Fruit fly (Drosophila melanogaster) whole organism, wandering third instar larva: ENCODE measurements around the gene Obp83a.

Experiments used
- Abd-B ChIP-seq: fragments of >200 bp; optimal IDR thresholded peaks from 2 replicates; lab custom pipeline; 2017; ENCODE audit warnings: missing biosample characterization, missing genetic modification characterization
- CG32264 ChIP-seq: fragments of 200-800 bp; sonication (Bioruptor generic); optimal IDR thresholded peaks from 2 replicates; lab custom pipeline; 2016; ENCODE audit warnings: missing biosample characterization, missing genetic modification characterization
- CG9705 ChIP-seq: fragments of 200-800 bp; sonication (Bioruptor generic); optimal IDR thresholded peaks from 2 replicates; lab custom pipeline; 2018; ENCODE audit warnings: missing biosample characterization, mild to moderate bottlenecking, missing genetic modification characterization
- CrebA ChIP-seq: fragments of 200-800 bp; sonication (Bioruptor generic); optimal IDR thresholded peaks from 2 replicates; lab custom pipeline; 2016; ENCODE audit warnings: missing biosample characterization, mild to moderate bottlenecking, missing genetic modification characterization, borderline replicate concordance
- Dfd ChIP-seq: fragments of >200 bp; optimal IDR thresholded peaks from 2 replicates; lab custom pipeline; 2017; ENCODE audit warnings: missing biosample characterization, missing genetic modification characterization
- Dif ChIP-seq: fragments of 200-275, 200-300 bp; sonication (Bioruptor generic); optimal IDR thresholded peaks from 2 replicates; lab custom pipeline; 2018; ENCODE audit warnings: missing biosample characterization, missing genetic modification characterization; ENCODE audit not compliant: partially characterized antibody
- HLH106 ChIP-seq: fragments of 200-800 bp; optimal IDR thresholded peaks from 3 replicates; lab custom pipeline; 2019; ENCODE audit warnings: missing biosample characterization, mild to moderate bottlenecking, missing genetic modification characterization, moderate library complexity
- Hnf4 ChIP-seq: fragments of 200-800 bp; sonication (Bioruptor generic); optimal IDR thresholded peaks from 2 replicates; lab custom pipeline; 2016; ENCODE audit warnings: missing biosample characterization, mild to moderate bottlenecking, missing genetic modification characterization
- Hr83 ChIP-seq: fragments of 200-300 bp; sonication (Bioruptor generic); optimal IDR thresholded peaks from 2 replicates; lab custom pipeline; 2016; ENCODE audit warnings: missing biosample characterization, mild to moderate bottlenecking, missing genetic modification characterization, moderate library complexity; ENCODE audit not compliant: poor library complexity, severe bottlenecking
- Jra ChIP-seq: sonication (Bioruptor generic); optimal IDR thresholded peaks from 2 replicates; lab custom pipeline; 2016; ENCODE audit warnings: missing biosample characterization, missing genetic modification characterization
- Mio ChIP-seq: sonication (Bioruptor generic); optimal IDR thresholded peaks from 2 replicates; lab custom pipeline; 2016; ENCODE audit warnings: missing biosample characterization, missing genetic modification characterization
- Myc ChIP-seq: fragments of >200 bp; optimal IDR thresholded peaks from 2 replicates; lab custom pipeline; 2017
- N ChIP-seq: fragments of >200 bp; optimal IDR thresholded peaks from 2 replicates; lab custom pipeline; 2018; ENCODE audit warnings: missing biosample characterization, missing external identifiers, missing genetic modification characterization
- Rel ChIP-seq, 2 experiments: fragments of 200-800 bp; sonication (Bioruptor generic) in 1 of 2; optimal IDR thresholded peaks; 2 replicates in 1 of 2; 3 replicates in 1 of 2; lab custom pipeline; 2016 to 2019; ENCODE audit warnings: mild to moderate bottlenecking in 2 of 2, missing biosample characterization in 2 of 2, missing genetic modification characterization in 2 of 2, moderate library complexity in 1 of 2
- Sp1 ChIP-seq: fragments of 200-800 bp; sonication (Bioruptor generic); optimal IDR thresholded peaks from 3 replicates; lab custom pipeline; 2019; ENCODE audit warnings: missing biosample characterization, mild to moderate bottlenecking, missing genetic modification characterization, moderate library complexity
- Vsx2 ChIP-seq: fragments of 200-300, 225-300 bp; sonication (Bioruptor generic); optimal IDR thresholded peaks from 2 replicates; lab custom pipeline; 2018; ENCODE audit warnings: missing biosample characterization, missing genetic modification characterization; ENCODE audit not compliant: partially characterized antibody
- br ChIP-seq: fragments of 200-800 bp; sonication (Bioruptor generic); optimal IDR thresholded peaks from 2 replicates; lab custom pipeline; 2016; ENCODE audit warnings: missing biosample characterization, missing genetic modification characterization
- brk ChIP-seq: fragments of 200-800 bp; sonication (Bioruptor generic); optimal IDR thresholded peaks from 2 replicates; lab custom pipeline; 2016; ENCODE audit warnings: missing biosample characterization, mild to moderate bottlenecking, missing genetic modification characterization
- dl ChIP-seq, 2 experiments: fragments of 175-275, 200-275 bp in 1 of 2; fragments of 200-275 bp in 1 of 2; sonication (Bioruptor generic); optimal IDR thresholded peaks; lab custom pipeline; 2018; ENCODE audit warnings: mild to moderate bottlenecking in 2 of 2, missing biosample characterization in 2 of 2, missing genetic modification characterization in 2 of 2, moderate library complexity in 2 of 2; ENCODE audit not compliant: partially characterized antibody in 2 of 2, insufficient read depth in 1 of 2
- dmrt93B ChIP-seq: fragments of 200-800 bp; sonication (Bioruptor generic); optimal IDR thresholded peaks from 2 replicates; lab custom pipeline; 2018; ENCODE audit warnings: missing biosample characterization, mild to moderate bottlenecking, missing genetic modification characterization
- dsf ChIP-seq: sonication (Bioruptor generic); optimal IDR thresholded peaks from 2 replicates; lab custom pipeline; 2016; ENCODE audit warnings: missing biosample characterization, missing genetic modification characterization, borderline replicate concordance
- ey ChIP-seq: fragments of 200-800 bp; sonication (Bioruptor generic); optimal IDR thresholded peaks from 2 replicates; lab custom pipeline; 2016; ENCODE audit warnings: missing biosample characterization, missing genetic modification characterization
- foxo ChIP-seq, 2 experiments: fragments of 200-800 bp; sonication (Bioruptor generic); optimal IDR thresholded peaks; 2 replicates in 1 of 2; 3 replicates in 1 of 2; lab custom pipeline; 2016 to 2017; ENCODE audit warnings: missing biosample characterization in 2 of 2, missing genetic modification characterization in 2 of 2
- fru ChIP-seq: fragments of 200-800 bp; sonication (Bioruptor generic); optimal IDR thresholded peaks from 3 replicates; lab custom pipeline; 2016; ENCODE audit warnings: missing biosample characterization, mild to moderate bottlenecking, missing genetic modification characterization
- h ChIP-seq: fragments of 200-800 bp; sonication (Bioruptor generic); optimal IDR thresholded peaks from 3 replicates; lab custom pipeline; 2016; ENCODE audit warnings: missing biosample characterization, mild to moderate bottlenecking, missing genetic modification characterization
- jim ChIP-seq: fragments of 175-275, 200-325 bp; sonication (Bioruptor generic); optimal IDR thresholded peaks from 2 replicates; lab custom pipeline; 2016; ENCODE audit warnings: missing biosample characterization, mild to moderate bottlenecking, missing genetic modification characterization
- pan ChIP-seq: fragments of >200 bp; optimal IDR thresholded peaks from 2 replicates; lab custom pipeline; 2017
- psq ChIP-seq: fragments of 200-800 bp; sonication (Bioruptor generic); optimal IDR thresholded peaks from 3 replicates; lab custom pipeline; 2017; ENCODE audit warnings: missing biosample characterization, mild to moderate bottlenecking, missing genetic modification characterization, moderate library complexity
- rgr ChIP-seq: fragments of 200-800 bp; sonication (Bioruptor generic); optimal IDR thresholded peaks from 3 replicates; lab custom pipeline; 2016; ENCODE audit warnings: missing biosample characterization, mild to moderate bottlenecking, missing genetic modification characterization
- sage ChIP-seq: fragments of 200-800 bp; sonication (Bioruptor generic); optimal IDR thresholded peaks from 2 replicates; lab custom pipeline; 2016; ENCODE audit warnings: missing biosample characterization, mild to moderate bottlenecking, missing genetic modification characterization
- sv ChIP-seq: fragments of 200-800 bp; sonication (Bioruptor generic); optimal IDR thresholded peaks from 3 replicates; lab custom pipeline; 2016; ENCODE audit warnings: missing biosample characterization, missing genetic modification characterization
- tai ChIP-seq: sonication (Bioruptor generic); optimal IDR thresholded peaks from 2 replicates; lab custom pipeline; 2016; ENCODE audit warnings: missing biosample characterization, missing genetic modification characterization
- woc ChIP-seq: sonication (Bioruptor generic); optimal IDR thresholded peaks from 2 replicates; lab custom pipeline; 2016; ENCODE audit warnings: missing biosample characterization, mild to moderate bottlenecking, missing genetic modification characterization

Gene Obp83a

dm6 chr3R:6007123-6008000 lies 32.3 kb upstream of the Obp83a start:
- TF ChIP-seq br (GFP tag; lab: Kevin White, UChicago) (peak; percentile 16), sv (GFP tag; lab: Kevin White, UChicago) (no peak), dmrt93B (no peak), CG32264 (GFP tag; lab: Kevin White, UChicago) (no peak), Rel (GFP tag; optimal IDR thresholded peaks at IDR 0.05; lab: Kevin White, UChicago) (peak; percentile 38), Rel (tag; optimal IDR thresholded peaks at IDR 0.05; lab: Kevin White, UChicago) (peak; percentile 34), dl (GFP tag; optimal IDR thresholded peaks at IDR 0.05; lab: Kevin White, UChicago; ENCODE audit: insufficient read depth in 1 of 2, partially characterized antibody in 2 of 2) (peak in 1 of 2 experiments; percentile 57), jim (GFP tag; lab: Kevin White, UChicago) (peak; percentile 81), Hnf4 (GFP tag; lab: Kevin White, UChicago) (peak; percentile 36), brk (GFP tag; lab: Kevin White, UChicago) (peak; percentile 77), pan (no peak), h (GFP tag; lab: Kevin White, UChicago) (peak; percentile 56), HLH106 (peak; percentile 4), foxo (GFP tag; optimal IDR thresholded peaks at IDR 0.05; lab: Kevin White, UChicago) (peak in 1 of 2 experiments; percentile 41), ey (GFP tag; lab: Kevin White, UChicago) (no peak), Mio (no peak), CrebA (GFP tag; lab: Kevin White, UChicago) (peak; percentile 56), Sp1 (GFP tag; lab: Kevin White, UChicago) (peak; percentile 45), N (GFP tag; lab: Kevin White, UChicago) (peak; percentile 19), Hr83 (GFP tag; lab: Kevin White, UChicago) (peak; percentile 91), tai (GFP tag; lab: Kevin White, UChicago) (peak; percentile 51), Myc (lab: Kevin White, UChicago) (peak; percentile 70), dsf (GFP tag; lab: Kevin White, UChicago) (no peak), psq (peak; percentile 94), woc (peak; percentile 28), Dif (GFP tag; lab: Kevin White, UChicago) (peak; percentile 47), Jra (GFP tag; lab: Kevin White, UChicago) (peak; percentile 58), fru (GFP tag; lab: Kevin White, UChicago) (peak; percentile 8), rgr (GFP tag; lab: Kevin White, UChicago) (peak; percentile 51), sage (peak; percentile 62)

dm6 chr3R:6006595-6006994 lies 31.6 kb upstream of the Obp83a start:
- TF ChIP-seq Vsx2 (no peak), fru (GFP tag; lab: Kevin White, UChicago) (no peak), Sp1 (GFP tag; lab: Kevin White, UChicago) (no peak), h (GFP tag; lab: Kevin White, UChicago) (no peak), Abd-B (GFP tag; lab: Kevin White, UChicago) (no peak), dmrt93B (no peak), CrebA (GFP tag; lab: Kevin White, UChicago) (no peak), Dif (GFP tag; lab: Kevin White, UChicago) (no peak), Dfd (GFP tag; lab: Kevin White, UChicago) (no peak), CG9705 (GFP tag; lab: Kevin White, UChicago) (no peak), pan (no peak), sage (no peak), woc (no peak), dsf (GFP tag; lab: Kevin White, UChicago) (no peak), rgr (GFP tag; lab: Kevin White, UChicago) (no peak), tai (GFP tag; lab: Kevin White, UChicago) (no peak)
- TF ChIP-seq, all 38 proteins: peak for 0

DNA sequence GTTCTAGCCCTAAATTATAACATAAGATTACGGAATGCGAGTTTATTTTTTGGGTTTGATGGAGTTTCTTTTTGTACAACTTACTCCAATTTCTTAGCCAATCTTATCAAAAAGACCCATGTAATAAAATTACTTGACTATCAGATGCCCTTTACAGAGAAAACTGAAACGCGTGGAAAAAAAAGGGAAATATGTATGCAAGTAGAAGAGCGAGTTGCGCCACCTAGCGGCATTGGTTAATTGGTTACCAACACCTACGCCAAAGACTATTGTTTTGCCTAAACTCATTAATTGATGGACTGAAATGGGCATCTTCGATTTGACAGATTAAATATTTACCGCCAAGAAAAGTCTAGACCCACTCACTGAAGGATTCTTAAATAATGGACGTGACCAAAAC lies 23.8 kb upstream of the Obp83a start:
- TF ChIP-seq woc: no peak
- TF ChIP-seq br (GFP tag; lab: Kevin White, UChicago): no peak
- TF ChIP-seq h (GFP tag; lab: Kevin White, UChicago): no peak
